Fruit fly (Drosophila melanogaster) whole organism, adult: Measurements from ENCODE around the gene Trp1.
A peak's percentile ranks its signal among the peaks of the same experiment; 100 is the strongest.

Source experiments
- CG11617 ChIP-seq: fragments of 200-800 bp; sonication (Bioruptor generic); optimal IDR thresholded peaks from 2 replicates; lab custom pipeline; 2017; ENCODE audit warnings: mild to moderate bottlenecking, missing biosample characterization, missing genetic modification reagents, missing genetic modification characterization
- CG12768 ChIP-seq: fragments of 200-800 bp; sonication (Bioruptor generic); optimal IDR thresholded peaks from 2 replicates; lab custom pipeline; 2017; ENCODE audit warnings: missing biosample characterization, missing genetic modification characterization, mild to moderate bottlenecking, moderate library complexity, missing genetic modification reagents
- CG14711 ChIP-seq: fragments of 200-800 bp; sonication (Bioruptor generic); optimal IDR thresholded peaks from 2 replicates; lab custom pipeline; 2018; ENCODE audit warnings: missing biosample characterization, mild to moderate bottlenecking, missing genetic modification characterization, moderate library complexity
- CG1620 ChIP-seq: fragments of 200-800 bp; sonication (Bioruptor generic); optimal IDR thresholded peaks from 2 replicates; lab custom pipeline; 2016; ENCODE audit warnings: missing biosample characterization, missing genetic modification characterization
- CG33017 ChIP-seq: fragments of 200-800 bp; sonication (Bioruptor generic); optimal IDR thresholded peaks from 2 replicates; lab custom pipeline; 2018; ENCODE audit warnings: missing biosample characterization, mild to moderate bottlenecking, missing genetic modification characterization, moderate library complexity
- CG5204 ChIP-seq: fragments of 200-800 bp; sonication (Bioruptor generic); optimal IDR thresholded peaks from 2 replicates; lab custom pipeline; 2016; ENCODE audit warnings: missing biosample characterization, missing genetic modification characterization
- CG7045 ChIP-seq: fragments of 200-800 bp; sonication (Bioruptor generic); optimal IDR thresholded peaks from 2 replicates; lab custom pipeline; 2017; ENCODE audit warnings: missing biosample characterization, mild to moderate bottlenecking, missing genetic modification characterization
- CG7101 ChIP-seq: fragments of 200-800 bp; sonication (Bioruptor generic); optimal IDR thresholded peaks from 2 replicates; lab custom pipeline; 2018; ENCODE audit warnings: missing biosample characterization, mild to moderate bottlenecking, missing genetic modification characterization, moderate library complexity
- Clk ChIP-seq: fragments of 200-800 bp; sonication (Bioruptor generic); optimal IDR thresholded peaks from 2 replicates; lab custom pipeline; 2017; ENCODE audit warnings: missing biosample characterization, missing genetic modification characterization
- Crg-1 ChIP-seq: fragments of 200-800 bp; sonication (Bioruptor generic); optimal IDR thresholded peaks from 2 replicates; lab custom pipeline; 2016; ENCODE audit warnings: missing biosample characterization, missing genetic modification characterization
- Hr96 ChIP-seq: fragments of 200-800 bp; sonication (Bioruptor generic); optimal IDR thresholded peaks from 2 replicates; lab custom pipeline; 2016; ENCODE audit warnings: missing biosample characterization, missing genetic modification characterization
- Mnt ChIP-seq: fragments of 200-800 bp; sonication (Bioruptor generic); optimal IDR thresholded peaks from 2 replicates; lab custom pipeline; 2016; ENCODE audit warnings: missing biosample characterization, mild to moderate bottlenecking, missing genetic modification characterization
- bab1 ChIP-seq: fragments of 200-800 bp; sonication (Bioruptor generic); optimal IDR thresholded peaks from 3 replicates; lab custom pipeline; 2019; ENCODE audit warnings: missing biosample characterization, mild to moderate bottlenecking, missing genetic modification characterization, moderate library complexity
- cic ChIP-seq: fragments of 200-800 bp; sonication (Bioruptor generic); optimal IDR thresholded peaks from 2 replicates; lab custom pipeline; 2017; ENCODE audit warnings: missing biosample characterization, mild to moderate bottlenecking, missing genetic modification characterization, moderate library complexity
- cnc ChIP-seq, 2 experiments: fragments of >200 bp; optimal IDR thresholded peaks; 2 replicates each; lab custom pipeline; 2017
- kay ChIP-seq: fragments of 200-800 bp; sonication (Bioruptor generic); peaks from one replicate; lab custom pipeline; 2016; ENCODE audit warnings: missing biosample characterization, missing genetic modification characterization, borderline replicate concordance
- ovo ChIP-seq: fragments of 200-800 bp; sonication (Bioruptor generic); optimal IDR thresholded peaks from 2 replicates; lab custom pipeline; 2016; ENCODE audit warnings: missing biosample characterization, missing genetic modification characterization
- pad ChIP-seq: fragments of 200-800 bp; sonication (Bioruptor generic); optimal IDR thresholded peaks from 3 replicates; lab custom pipeline; 2017; ENCODE audit warnings: missing biosample characterization, missing genetic modification characterization, mild to moderate bottlenecking, moderate library complexity, missing genetic modification reagents
- tj ChIP-seq: fragments of 200-800 bp; sonication (Bioruptor generic); optimal IDR thresholded peaks from 3 replicates; lab custom pipeline; 2017; ENCODE audit warnings: missing biosample characterization, mild to moderate bottlenecking, missing genetic modification characterization, moderate library complexity
- toe ChIP-seq: fragments of 200-800 bp; sonication (Bioruptor generic); optimal IDR thresholded peaks from 2 replicates; lab custom pipeline; 2016; ENCODE audit warnings: missing biosample characterization, missing genetic modification characterization

The Trp1 gene

dm6 chr2L:9981809-9982208, 27.4 kb upstream of the Trp1 start:
- TF ChIP-seq bab1 (GFP tag; lab: Kevin White, UChicago) = no peak
- TF ChIP-seq cic = no peak
- no peak for TF ChIP-seq CG14711 (tag; lab: Kevin White, UChicago)
- no peak for TF ChIP-seq tj (GFP tag; lab: Kevin White, UChicago)
- TF ChIP-seq CG7045 (GFP tag; lab: Kevin White, UChicago) = no peak
- TF ChIP-seq CG5204 (GFP tag; lab: Kevin White, UChicago) = no peak
- no peak for TF ChIP-seq CG7101 (tag; lab: Kevin White, UChicago)
- TF ChIP-seq Crg-1 (GFP tag; lab: Kevin White, UChicago) = no peak
- TF ChIP-seq CG1620 (GFP tag; lab: Kevin White, UChicago) = no peak
- TF ChIP-seq Mnt (GFP tag; lab: Kevin White, UChicago) = no peak
- TF ChIP-seq CG11617 (GFP tag; lab: Kevin White, UChicago) = no peak
- TF ChIP-seq CG33017 (tag; lab: Kevin White, UChicago) = no peak
- TF ChIP-seq kay = no peak

- no peak for TF ChIP-seq Crg-1 (GFP tag; lab: Kevin White, UChicago)
- TF ChIP-seq CG1620 (GFP tag; lab: Kevin White, UChicago) = no peak
- no peak for TF ChIP-seq pad (GFP tag; lab: Kevin White, UChicago)
- TF ChIP-seq bab1 (GFP tag; lab: Kevin White, UChicago) = no peak
- TF ChIP-seq toe (GFP tag; lab: Kevin White, UChicago) = no peak
- no peak for TF ChIP-seq Hr96
- TF ChIP-seq cic = no peak
- no peak for TF ChIP-seq Mnt (GFP tag; lab: Kevin White, UChicago)
- no peak for TF ChIP-seq CG7101 (tag; lab: Kevin White, UChicago)
- TF ChIP-seq CG14711 (tag; lab: Kevin White, UChicago) = no peak
- TF ChIP-seq tj (GFP tag; lab: Kevin White, UChicago) = no peak
- TF ChIP-seq CG7045 (GFP tag; lab: Kevin White, UChicago) = no peak
- TF ChIP-seq CG5204 (GFP tag; lab: Kevin White, UChicago) = no peak
- TF ChIP-seq CG33017 (tag; lab: Kevin White, UChicago) = no peak
- TF ChIP-seq CG12768 = no peak
- no peak for TF ChIP-seq ovo (GFP tag; lab: Kevin White, UChicago)
- no peak for TF ChIP-seq cnc (optimal IDR thresholded peaks at IDR 0.05; lab: Kevin White, UChicago)
- no peak for TF ChIP-seq Clk
Measured at dm6 chr2L:9982516-9982915, 26.7 kb upstream of the Trp1 start.

- TF ChIP-seq CG12768 (peak; percentile 39), cic (no peak)
Measured at dm6 chr2L:9984078-9984772, 25.0 kb upstream of the Trp1 start, which contains the start of gene bib. Gene bib, plus strand, starts transcription at chr2L:9984645.

dm6 chr2L:9986402-9987350, 22.5 kb upstream of the Trp1 start:
- TF ChIP-seq toe (GFP tag; lab: Kevin White, UChicago) (no peak), tj (GFP tag; lab: Kevin White, UChicago) (peak; percentile 34), pad (GFP tag; lab: Kevin White, UChicago) (peak; percentile 12), cnc (optimal IDR thresholded peaks at IDR 0.05; lab: Kevin White, UChicago) (no peak), bab1 (GFP tag; lab: Kevin White, UChicago) (peak; percentile 71)

dm6 chr2L:9988201-9988990, 20.8 kb upstream of the Trp1 start:
- TF ChIP-seq Crg-1 (GFP tag; lab: Kevin White, UChicago) = no peak
- TF ChIP-seq CG33017 (tag; lab: Kevin White, UChicago) = no peak
- TF ChIP-seq CG12768 = no peak
- no peak for TF ChIP-seq CG11617 (GFP tag; lab: Kevin White, UChicago)
- TF ChIP-seq cic = no peak
- no peak for TF ChIP-seq bab1 (GFP tag; lab: Kevin White, UChicago)
- no peak for TF ChIP-seq toe (GFP tag; lab: Kevin White, UChicago)
- no peak for TF ChIP-seq pad (GFP tag; lab: Kevin White, UChicago)
- TF ChIP-seq CG5204 (GFP tag; lab: Kevin White, UChicago) = no peak
- no peak for TF ChIP-seq CG14711 (tag; lab: Kevin White, UChicago)
- TF ChIP-seq CG1620 (GFP tag; lab: Kevin White, UChicago) = no peak
- no peak for TF ChIP-seq tj (GFP tag; lab: Kevin White, UChicago)
- TF ChIP-seq Hr96 = no peak
- no peak for TF ChIP-seq Mnt (GFP tag; lab: Kevin White, UChicago)
- no peak for TF ChIP-seq Clk
- TF ChIP-seq CG7101 (tag; lab: Kevin White, UChicago) = no peak
- no peak for TF ChIP-seq ovo (GFP tag; lab: Kevin White, UChicago)
- TF ChIP-seq cnc (optimal IDR thresholded peaks at IDR 0.05; lab: Kevin White, UChicago) = no peak
